Fruit fly (Drosophila melanogaster): ENCODE data around the gene sw.
A peak's percentile ranks its signal among the peaks of the same experiment; 100 is the strongest.
"Not testable (repeated sequence)": the region's sequence is repeated elsewhere in the genome, so short reads cannot be mapped to it uniquely, and the experiment has no call there.

sw gene

DNA sequence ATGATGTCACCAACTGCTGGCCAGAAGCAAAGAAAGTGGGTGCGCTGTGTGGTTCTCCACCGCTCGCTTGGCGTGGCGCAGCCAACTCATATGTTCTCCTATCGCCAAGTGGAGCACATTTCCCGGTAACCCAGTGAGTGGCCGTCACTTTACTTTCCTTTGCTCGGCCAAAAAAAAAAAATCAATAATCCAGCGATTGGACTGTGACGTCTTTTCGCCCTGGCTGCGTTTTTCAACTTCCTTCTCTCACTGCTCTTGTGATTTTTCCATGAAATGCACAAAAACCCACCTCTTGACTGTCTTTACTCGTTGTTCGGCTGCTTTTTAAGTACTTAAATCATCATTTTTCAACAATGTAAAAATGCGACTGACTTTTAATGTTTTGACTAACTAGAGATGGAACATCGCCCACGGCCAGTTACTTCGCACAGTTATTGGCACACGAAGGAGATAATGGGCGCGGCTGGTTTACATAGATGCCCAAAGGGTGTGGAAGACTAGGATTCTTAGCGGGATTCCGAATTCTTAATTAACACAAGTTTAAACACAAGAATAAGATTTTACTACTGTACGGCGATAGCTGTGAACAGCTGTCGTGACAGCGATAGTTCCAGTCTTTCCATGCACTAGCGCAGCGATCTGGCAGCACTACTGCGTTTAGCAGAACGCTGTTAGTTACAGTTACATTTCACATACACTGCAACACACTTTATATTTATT lies at the start of gene sw:
Gene sw (minus strand): TSS at position 589 of the 720 bp plus-strand sequence.
- peak; percentile 68; the same call in 2 of the 3 replicates for TF ChIP-seq CG4496 (GFP tag; IDR thresholded peaks at IDR 0.05)
- peak; percentile 12 for TF ChIP-seq CG17806 (tag; optimal IDR thresholded peaks at IDR 0.05)
- TF ChIP-seq CG15710 (tag; optimal IDR thresholded peaks at IDR 0.05): peak; percentile 51
- TF ChIP-seq CG9948 (tag; optimal IDR thresholded peaks at IDR 0.05): peak; percentile 30
- TF ChIP-seq fd96Ca (GFP tag; IDR thresholded peaks at IDR 0.05): peak; percentile 70; the same call in 2 of the 3 replicates
- TF ChIP-seq CG10348 (GFP tag; IDR thresholded peaks at IDR 0.05): no peak
- peak; percentile 32 for TF ChIP-seq Snoo (tag; optimal IDR thresholded peaks at IDR 0.05)
- peak; percentile 51 for TF ChIP-seq CG8159 (tag; optimal IDR thresholded peaks at IDR 0.05)
- peak; percentile 6 for TF ChIP-seq Pif1A (GFP tag; optimal IDR thresholded peaks at IDR 0.05)
- no peak for TF ChIP-seq Pif1B (GFP tag; optimal IDR thresholded peaks at IDR 0.05)
- TF ChIP-seq CG8301 (tag; optimal IDR thresholded peaks at IDR 0.05): peak; percentile 8
- TF ChIP-seq CG12605 (GFP tag; IDR thresholded peaks at IDR 0.05): no peak
- TF ChIP-seq Ets98B (GFP tag; IDR thresholded peaks at IDR 0.05): peak; percentile 33; the same call in 1 of the 2 replicates

DNA sequence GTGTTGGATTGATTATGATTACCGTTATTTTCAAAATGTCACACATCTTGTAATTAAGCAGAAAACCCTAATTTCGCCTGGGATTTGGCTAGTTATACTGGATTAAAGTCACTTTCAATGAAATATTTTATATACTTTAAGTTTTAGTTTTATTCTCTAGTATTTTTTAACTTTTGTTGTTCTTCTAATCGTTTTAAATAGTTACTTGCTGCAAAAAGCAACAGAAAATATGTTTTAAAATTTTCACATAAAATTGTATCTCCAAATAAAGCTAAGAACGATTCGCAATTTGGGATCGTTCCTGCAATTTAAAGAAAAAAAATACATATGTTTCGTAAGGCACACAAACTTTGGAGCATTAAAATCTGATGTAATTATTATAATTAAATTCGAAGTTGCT lies 33.5 kb upstream of the sw start, which contains the start of gene Inx6:
Gene Inx6 (minus strand): TSS at position 101 of the 400 bp plus-strand sequence.
- TF ChIP-seq CG10348 (GFP tag; IDR thresholded peaks at IDR 0.05) (no peak), CG8301 (tag; optimal IDR thresholded peaks at IDR 0.05) (no peak), CG8159 (tag; optimal IDR thresholded peaks at IDR 0.05) (no peak), CG4496 (GFP tag; IDR thresholded peaks at IDR 0.05) (no peak), Pif1A (GFP tag; optimal IDR thresholded peaks at IDR 0.05) (no peak), Snoo (tag; optimal IDR thresholded peaks at IDR 0.05) (no peak), CG17806 (tag; optimal IDR thresholded peaks at IDR 0.05) (no peak), CG14655 (GFP tag; optimal IDR thresholded peaks at IDR 0.05) (no peak), CG34367 (tag; optimal IDR thresholded peaks at IDR 0.05) (no peak), CG13204 (GFP tag; optimal IDR thresholded peaks at IDR 0.05) (no peak), rn (GFP tag; IDR thresholded peaks at IDR 0.05) (no peak), Pif1B (GFP tag; optimal IDR thresholded peaks at IDR 0.05) (no peak)

DNA sequence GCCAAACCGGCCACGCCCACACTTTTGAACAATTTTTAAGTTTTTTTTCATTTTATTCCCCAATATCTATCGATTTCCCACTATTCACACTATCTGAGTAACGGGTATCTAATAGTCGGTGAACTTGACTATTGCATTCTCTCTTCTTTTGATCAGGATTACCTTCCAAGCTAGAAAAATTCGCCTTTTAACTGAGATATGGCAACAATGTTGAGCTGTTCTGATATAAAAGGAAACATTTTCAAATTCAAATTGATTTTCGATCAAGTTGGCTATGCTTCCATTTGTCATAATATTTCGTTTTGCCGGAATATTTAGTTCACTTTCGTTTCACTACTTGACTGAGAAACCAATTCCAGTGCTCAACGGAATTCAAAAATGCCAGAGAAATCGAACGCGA lies 22.8 kb upstream of the sw start, which contains the start of gene CG42577:
Gene CG42577 (plus strand): TSS at position 301 of the 400 bp plus-strand sequence.
- TF ChIP-seq D1 (tag; optimal IDR thresholded peaks at IDR 0.05); rn (GFP tag; IDR thresholded peaks at IDR 0.05); CG13204 (GFP tag; optimal IDR thresholded peaks at IDR 0.05): not testable (repeated sequence)

DNA sequence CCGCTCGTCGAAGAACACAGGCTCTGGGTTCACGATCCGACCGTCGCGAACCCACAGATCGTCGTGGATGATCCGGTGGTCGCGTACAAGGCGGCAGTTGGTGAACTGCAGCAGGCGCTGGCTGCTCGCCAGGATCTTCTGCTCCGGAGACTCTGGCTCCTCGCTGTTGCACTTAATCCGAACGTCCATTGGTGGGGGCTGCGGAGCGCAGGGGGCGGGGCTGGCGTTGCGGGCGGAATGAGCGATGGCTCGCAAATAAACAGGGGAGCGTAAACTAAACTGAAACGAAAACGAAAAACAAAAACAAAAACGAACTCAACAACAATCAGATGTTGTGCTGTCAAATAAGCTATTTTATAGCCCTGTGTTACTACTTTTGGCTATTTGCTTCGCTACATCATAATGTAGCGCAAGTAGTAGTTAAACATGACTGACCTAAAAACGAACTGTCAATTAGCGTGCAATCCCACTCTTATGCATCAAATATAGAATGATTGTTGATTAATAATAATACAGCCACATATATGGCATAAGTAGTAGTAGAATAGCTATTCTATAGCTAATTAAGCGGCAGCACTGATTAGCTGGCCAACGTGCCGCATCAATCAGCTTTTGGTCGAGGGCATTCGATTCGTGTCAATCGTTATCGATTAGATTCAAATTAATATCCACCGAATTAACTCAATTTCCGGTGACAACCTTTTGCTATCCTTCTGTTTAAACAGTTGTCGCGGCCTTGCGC lies 20.8 kb upstream of the sw start, which contains the start of gene CG17065:
Gene CG17065 (minus strand): TSS at position 351 of the 742 bp plus-strand sequence.
- no peak for TF ChIP-seq CG8301 (tag; optimal IDR thresholded peaks at IDR 0.05)
- no peak for TF ChIP-seq gl (tag; optimal IDR thresholded peaks at IDR 0.05)
- TF ChIP-seq CG10348 (GFP tag; IDR thresholded peaks at IDR 0.05): no peak
- TF ChIP-seq CG9948 (tag; optimal IDR thresholded peaks at IDR 0.05): no peak
- TF ChIP-seq Snoo (tag; optimal IDR thresholded peaks at IDR 0.05): no peak
- TF ChIP-seq Pif1B (GFP tag; optimal IDR thresholded peaks at IDR 0.05): no peak
- TF ChIP-seq CG4496 (GFP tag; IDR thresholded peaks at IDR 0.05): 0 out of 3 replicates have a peak, but pooled peaks have one; percentile 39
- no peak; the same call in 2 of the 3 replicates for TF ChIP-seq fd96Ca (GFP tag; IDR thresholded peaks at IDR 0.05)
- TF ChIP-seq EcR (GFP tag; optimal IDR thresholded peaks at IDR 0.05): no peak
- no peak for TF ChIP-seq CG12605 (GFP tag; IDR thresholded peaks at IDR 0.05)
- no peak for TF ChIP-seq Ets98B (GFP tag; IDR thresholded peaks at IDR 0.05)
- no peak for TF ChIP-seq D1 (tag; optimal IDR thresholded peaks at IDR 0.05)
- TF ChIP-seq CG8159 (tag; optimal IDR thresholded peaks at IDR 0.05): peak; percentile 15
- peak; percentile 20 for TF ChIP-seq CG15710 (tag; optimal IDR thresholded peaks at IDR 0.05)
- TF ChIP-seq CG13204 (GFP tag; optimal IDR thresholded peaks at IDR 0.05): no peak
- peak; percentile 2 for TF ChIP-seq CG34367 (tag; optimal IDR thresholded peaks at IDR 0.05)
- no peak for TF ChIP-seq rn (GFP tag; IDR thresholded peaks at IDR 0.05)
- no peak for TF ChIP-seq CG17806 (tag; optimal IDR thresholded peaks at IDR 0.05)
- no peak for TF ChIP-seq Pif1A (GFP tag; optimal IDR thresholded peaks at IDR 0.05)
- TF ChIP-seq CG14655 (GFP tag; optimal IDR thresholded peaks at IDR 0.05): no peak
- no peak for TF ChIP-seq CG32121 (GFP tag; IDR thresholded peaks at IDR 0.05)

DNA sequence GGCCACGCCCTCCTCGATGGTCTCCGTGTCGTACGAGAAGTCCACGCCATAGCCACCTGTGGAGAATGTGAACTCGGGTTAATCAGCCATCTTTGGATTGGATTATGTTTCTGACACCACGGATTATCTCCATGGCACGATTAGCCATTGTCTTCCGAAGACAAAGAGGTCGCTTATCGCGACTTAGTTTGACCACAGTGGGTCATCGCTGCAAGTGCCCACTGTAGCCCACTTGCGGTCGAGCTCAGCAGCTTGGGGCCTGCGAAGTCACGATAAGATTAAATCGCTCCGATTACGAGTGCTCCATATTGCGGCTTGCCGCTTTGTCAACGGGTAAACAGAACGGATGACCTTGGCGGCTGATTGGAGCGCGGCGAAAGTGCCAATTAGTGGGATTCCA lies 19.8 kb upstream of the sw start:
- peak; percentile 48 for TF ChIP-seq EcR (GFP tag; optimal IDR thresholded peaks at IDR 0.05)
- TF ChIP-seq CG8301 (tag; optimal IDR thresholded peaks at IDR 0.05): no peak

DNA sequence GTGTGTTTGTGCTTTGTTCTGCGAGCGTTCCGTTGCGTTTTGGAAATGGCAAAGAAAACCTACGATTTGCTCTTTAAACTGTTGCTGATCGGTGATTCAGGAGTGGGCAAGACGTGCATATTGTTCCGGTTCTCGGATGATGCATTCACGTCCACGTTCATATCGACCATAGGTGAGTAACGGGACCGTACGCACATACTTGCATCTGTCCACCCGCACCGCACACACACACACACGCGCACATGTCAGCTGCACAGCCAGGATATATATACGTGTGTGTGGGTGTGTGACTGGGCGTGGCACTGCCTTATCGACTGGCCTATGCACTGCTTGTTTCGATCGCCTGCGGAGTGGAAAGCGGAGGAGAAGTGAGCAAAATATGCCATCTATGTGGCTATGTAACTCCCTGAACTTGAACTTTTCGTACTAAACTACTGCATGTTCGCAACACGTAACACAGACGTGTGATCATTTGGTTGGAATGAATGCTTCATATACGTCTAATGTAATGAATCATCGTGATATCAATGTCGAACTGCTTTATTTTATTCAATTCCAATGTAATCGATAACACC lies 15.5 kb upstream of the sw start:
- TF ChIP-seq Snoo (tag; optimal IDR thresholded peaks at IDR 0.05): no peak
- TF ChIP-seq D1 (tag; optimal IDR thresholded peaks at IDR 0.05): no peak
- no peak for TF ChIP-seq CG4496 (GFP tag; IDR thresholded peaks at IDR 0.05)
- TF ChIP-seq CG32121 (GFP tag; IDR thresholded peaks at IDR 0.05): no peak
- TF ChIP-seq Pif1B (GFP tag; optimal IDR thresholded peaks at IDR 0.05): no peak
- no peak for TF ChIP-seq CG8301 (tag; optimal IDR thresholded peaks at IDR 0.05)
- TF ChIP-seq CG13204 (GFP tag; optimal IDR thresholded peaks at IDR 0.05): no peak
- no peak for TF ChIP-seq gl (tag; optimal IDR thresholded peaks at IDR 0.05)
